Fruit fly (Drosophila melanogaster) whole organism, prepupa: ENCODE measurements around the gene nerfin-1.
A peak's percentile ranks its signal among the peaks of the same experiment; 100 is the strongest.

Source experiments
- Blimp-1 ChIP-seq: fragments of 200-800 bp; sonication (Bioruptor generic); optimal IDR thresholded peaks from 3 replicates; lab custom pipeline; 2017; ENCODE audit warnings: missing biosample characterization, missing genetic modification characterization, mild to moderate bottlenecking, moderate library complexity, missing genetic modification reagents
- CG10631 ChIP-seq: fragments of 200-800 bp; sonication (Bioruptor generic); optimal IDR thresholded peaks from 2 replicates; lab custom pipeline; 2016; ENCODE audit warnings: missing biosample characterization, missing genetic modification characterization
- CG11762 ChIP-seq: fragments of 200-800 bp; sonication (Bioruptor generic); optimal IDR thresholded peaks from 3 replicates; lab custom pipeline; 2016; ENCODE audit warnings: missing biosample characterization, missing genetic modification characterization; ENCODE audit not compliant: insufficient read depth
- CG6792 ChIP-seq: fragments of 200-800 bp; sonication (Bioruptor generic); optimal IDR thresholded peaks from 3 replicates; lab custom pipeline; 2016; ENCODE audit warnings: missing biosample characterization, missing genetic modification characterization
- CG6808 ChIP-seq: fragments of 200-800 bp; sonication (Bioruptor generic); optimal IDR thresholded peaks from 3 replicates; lab custom pipeline; 2017; ENCODE audit warnings: missing biosample characterization, missing genetic modification characterization, mild to moderate bottlenecking, moderate library complexity, missing genetic modification reagents
- CG7368 ChIP-seq: fragments of 200-800 bp; sonication (Bioruptor generic); optimal IDR thresholded peaks from 3 replicates; lab custom pipeline; 2016; ENCODE audit warnings: missing biosample characterization, missing genetic modification characterization
- CG8119 ChIP-seq: fragments of 200-800 bp; sonication (Bioruptor generic); IDR thresholded peaks from 3 replicates; pipeline ENCODE4 v1.3.6; 2022; ENCODE audit warnings: missing biosample characterization, missing genetic modification characterization
- CG8632 ChIP-seq: fragments of 200-800 bp; sonication (Bioruptor generic); optimal IDR thresholded peaks from 3 replicates; lab custom pipeline; 2016; ENCODE audit warnings: missing biosample characterization, missing genetic modification characterization
- Eip75B ChIP-seq: fragments of 200-800 bp; sonication (Bioruptor generic); optimal IDR thresholded peaks from 3 replicates; lab custom pipeline; 2016; ENCODE audit warnings: missing biosample characterization, missing genetic modification characterization
- Eip78C ChIP-seq: fragments of 200-800 bp; sonication (Bioruptor generic); peaks from one replicate; lab custom pipeline; 2016; ENCODE audit warnings: missing biosample characterization, missing genetic modification characterization
- Gug ChIP-seq: fragments of 200-800 bp; sonication (Bioruptor generic); IDR thresholded peaks from 2 replicates; pipeline ENCODE4 v1.3.6; 2022; ENCODE audit warnings: missing biosample characterization, missing genetic modification characterization
- Hr4 ChIP-seq: fragments of 200-800 bp; sonication (Bioruptor generic); optimal IDR thresholded peaks from 3 replicates; lab custom pipeline; 2016; ENCODE audit warnings: missing biosample characterization, missing genetic modification characterization
- Lpt ChIP-seq: fragments of 200-800 bp; sonication (Bioruptor generic); optimal IDR thresholded peaks from 3 replicates; lab custom pipeline; 2016; ENCODE audit warnings: missing biosample characterization, missing genetic modification characterization
- Met ChIP-seq: fragments of 200-800 bp; sonication (Bioruptor generic); optimal IDR thresholded peaks from 3 replicates; lab custom pipeline; 2016; ENCODE audit warnings: missing biosample characterization, missing genetic modification characterization
- OdsH ChIP-seq: fragments of 200-800 bp; sonication (Bioruptor generic); optimal IDR thresholded peaks from 3 replicates; lab custom pipeline; 2016; ENCODE audit warnings: missing biosample characterization, missing genetic modification characterization
- Sox14 ChIP-seq: fragments of 200-800 bp; sonication (Bioruptor generic); optimal IDR thresholded peaks from 3 replicates; lab custom pipeline; 2016; ENCODE audit warnings: missing biosample characterization, missing genetic modification characterization
- cyc ChIP-seq: fragments of 200-800 bp; sonication (Bioruptor generic); optimal IDR thresholded peaks from 3 replicates; lab custom pipeline; 2016; ENCODE audit warnings: missing biosample characterization, missing genetic modification characterization
- dsx ChIP-seq: fragments of 200-800 bp; optimal IDR thresholded peaks from 3 replicates; lab custom pipeline; 2019; ENCODE audit warnings: missing biosample characterization, mild to moderate bottlenecking, missing genetic modification characterization, moderate library complexity; ENCODE audit not compliant: poor library complexity, severe bottlenecking
- fkh ChIP-seq: fragments of 200-800 bp; sonication (Bioruptor generic); optimal IDR thresholded peaks from 3 replicates; lab custom pipeline; 2017; ENCODE audit warnings: missing biosample characterization, mild to moderate bottlenecking, missing genetic modification characterization, moderate library complexity
- salr ChIP-seq, 2 experiments: fragments of 200-800 bp; sonication (Bioruptor generic); optimal IDR thresholded peaks; 3 replicates each; lab custom pipeline; 2016 to 2018; ENCODE audit warnings: missing biosample characterization in 2 of 2, missing genetic modification characterization in 2 of 2, mild to moderate bottlenecking in 1 of 2
- svp ChIP-seq: fragments of 200-800 bp; sonication (Bioruptor generic); peaks from one replicate; lab custom pipeline; 2016; ENCODE audit warnings: missing biosample characterization, missing genetic modification characterization

Gene nerfin-1

dm6 chr3L:959188-959868 lies 50.4 kb downstream of the nerfin-1 start (continued):
- TF ChIP-seq CG11762 (GFP tag; lab: Kevin White, UChicago) (peak; percentile 43), CG6808 (no peak), Hr4 (GFP tag; lab: Kevin White, UChicago) (peak; percentile 69), CG7368 (GFP tag; lab: Kevin White, UChicago) (peak; percentile 34), Met (GFP tag; lab: Kevin White, UChicago) (peak; percentile 26), salr (GFP tag; optimal IDR thresholded peaks at IDR 0.05; lab: Kevin White, UChicago) (no peak), Sox14 (peak; percentile 72), cyc (peak; percentile 31), CG8632 (peak; percentile 34), Lpt (GFP tag; lab: Kevin White, UChicago) (peak; percentile 53), dsx (GFP tag; lab: Kevin White, UChicago) (peak; percentile 54), CG8119 (GFP tag; lab: Robert Waterston, UW) (peak; percentile 64), Eip75B (GFP tag; lab: Kevin White, UChicago) (peak; percentile 29)

- TF ChIP-seq OdsH (GFP tag; lab: Kevin White, UChicago) (no peak), fkh (peak; percentile 4), CG10631 (GFP tag; lab: Kevin White, UChicago) (no peak), Blimp-1 (no peak), Eip78C (peak; percentile 17), cyc (no peak), Gug (GFP tag; lab: Robert Waterston, UW) (0 out of 2 replicates have a peak, but pooled peaks have one; percentile 14), svp (GFP tag; lab: Kevin White, UChicago) (peak; percentile 92), CG6792 (GFP tag; lab: Kevin White, UChicago) (no peak)
Measured at dm6 chr3L:959869-960378, 51.0 kb downstream of the nerfin-1 start.

DNA sequence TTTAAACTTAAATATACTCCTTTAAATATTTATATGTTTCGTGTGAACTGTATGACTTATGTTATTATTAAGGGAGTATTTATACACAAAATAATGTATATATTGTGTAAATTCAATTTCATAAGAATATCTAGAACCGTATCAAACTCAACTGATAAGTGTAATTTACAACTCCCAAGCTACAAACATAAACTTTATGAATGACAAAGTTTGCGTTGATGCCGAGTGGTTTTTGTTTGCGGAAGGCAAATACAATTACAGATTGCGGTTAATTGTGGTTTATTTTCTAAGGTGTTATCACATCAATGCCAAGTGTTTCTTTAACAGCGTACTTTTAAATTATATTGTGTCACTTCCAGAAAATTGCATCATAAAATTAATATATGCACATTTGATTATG lies 51.6 kb downstream of the nerfin-1 start:
- TF ChIP-seq fkh (peak; percentile 56), Lpt (GFP tag; lab: Kevin White, UChicago) (no peak), Hr4 (GFP tag; lab: Kevin White, UChicago) (peak; percentile 29), Eip78C (peak; percentile 74), svp (GFP tag; lab: Kevin White, UChicago) (no peak), Met (GFP tag; lab: Kevin White, UChicago) (peak; percentile 20)
